Fruit fly (Drosophila melanogaster) whole organism, embryonic: ENCODE results near the gene Ak3.
A peak's percentile ranks its signal among the peaks of the same experiment; 100 is the strongest.

Experiments
- Adf1 ChIP-seq: fragments of 200-800 bp; sonication (Bioruptor generic); IDR thresholded peaks from 2 replicates; pipeline ENCODE4 v1.3.6; 2022; ENCODE audit warnings: missing biosample characterization, missing genetic modification characterization
- CG11696 ChIP-seq: fragments of 200-800 bp; sonication (Bioruptor generic); IDR thresholded peaks from 2 replicates; pipeline ENCODE4 v1.3.6; 2022; ENCODE audit warnings: missing biosample characterization, missing genetic modification characterization
- CG12391 ChIP-seq: fragments of 200-800 bp; sonication (Bioruptor generic); optimal IDR thresholded peaks from 3 replicates; lab custom pipeline; 2018; ENCODE audit warnings: missing biosample characterization, mild to moderate bottlenecking, missing genetic modification characterization, moderate library complexity
- CG12744 ChIP-seq: fragments of 200-800 bp; sonication (Bioruptor generic); optimal IDR thresholded peaks from 2 replicates; lab custom pipeline; 2016; ENCODE audit warnings: missing biosample characterization, missing genetic modification characterization
- CG12942 ChIP-seq: fragments of 200-800 bp; sonication (Bioruptor generic); optimal IDR thresholded peaks from 3 replicates; lab custom pipeline; 2016; ENCODE audit warnings: missing biosample characterization, missing genetic modification characterization
- CG14965 ChIP-seq: fragments of 200-800 bp; sonication (Bioruptor generic); optimal IDR thresholded peaks from 2 replicates; lab custom pipeline; 2016; ENCODE audit warnings: missing biosample characterization, missing genetic modification characterization, borderline replicate concordance
- CG15073 ChIP-seq: fragments of 200-800 bp; sonication (Bioruptor generic); optimal IDR thresholded peaks from 2 replicates; lab custom pipeline; 2016; ENCODE audit warnings: missing biosample characterization, missing genetic modification characterization
- CG17359 ChIP-seq: fragments of 200-800 bp; sonication (Bioruptor generic); optimal IDR thresholded peaks from 3 replicates; lab custom pipeline; 2018; ENCODE audit warnings: missing biosample characterization, mild to moderate bottlenecking, missing genetic modification characterization, moderate library complexity
- CG18262 ChIP-seq: fragments of 200-800 bp; optimal IDR thresholded peaks from 3 replicates; lab custom pipeline; 2019; ENCODE audit warnings: missing biosample characterization, mild to moderate bottlenecking, missing genetic modification characterization, moderate library complexity
- CG18764 ChIP-seq: fragments of 200-800 bp; sonication (Bioruptor generic); optimal IDR thresholded peaks from 3 replicates; lab custom pipeline; 2016; ENCODE audit warnings: missing biosample characterization, missing genetic modification characterization
- CG2712 ChIP-seq: fragments of 200-800 bp; optimal IDR thresholded peaks from 3 replicates; lab custom pipeline; 2019; ENCODE audit warnings: missing biosample characterization, mild to moderate bottlenecking, missing genetic modification characterization, moderate library complexity
- CG3163 ChIP-seq: fragments of 200-800 bp; sonication (Bioruptor generic); optimal IDR thresholded peaks from 3 replicates; lab custom pipeline; 2016; ENCODE audit warnings: missing biosample characterization, missing genetic modification characterization
- CG34422 ChIP-seq: fragments of 200-800 bp; sonication (Bioruptor generic); IDR thresholded peaks from 3 replicates; pipeline ENCODE4 v1.3.6; 2022; ENCODE audit warnings: missing biosample characterization, missing genetic modification characterization
- CG4360 ChIP-seq: fragments of 200-800 bp; sonication (Bioruptor generic); IDR thresholded peaks from 2 replicates; pipeline ENCODE4 v1.3.6; 2022; ENCODE audit warnings: missing biosample characterization, missing genetic modification characterization
- CG4820 ChIP-seq: fragments of 200-800 bp; sonication (Bioruptor generic); optimal IDR thresholded peaks from 3 replicates; lab custom pipeline; 2016; ENCODE audit warnings: missing biosample characterization, missing genetic modification characterization
- CG6854 ChIP-seq: fragments of 200-800 bp; sonication (Bioruptor generic); optimal IDR thresholded peaks from 3 replicates; lab custom pipeline; 2017; ENCODE audit warnings: missing biosample characterization, mild to moderate bottlenecking, missing genetic modification characterization
- CG7372 ChIP-seq: fragments of 200-800 bp; sonication (Bioruptor generic); IDR thresholded peaks from 2 replicates; pipeline ENCODE4 v1.3.6; 2022; ENCODE audit warnings: missing biosample characterization, missing genetic modification characterization
- CG8388 ChIP-seq: fragments of 200-800 bp; sonication (Bioruptor generic); optimal IDR thresholded peaks from 2 replicates; lab custom pipeline; 2019; ENCODE audit warnings: missing biosample characterization, mild to moderate bottlenecking, missing genetic modification characterization, moderate library complexity
- CG9437 ChIP-seq: fragments of 200-800 bp; sonication (Bioruptor generic); optimal IDR thresholded peaks from 2 replicates; lab custom pipeline; 2018; ENCODE audit warnings: missing biosample characterization, mild to moderate bottlenecking, missing genetic modification characterization
- CG9817 ChIP-seq: fragments of 200-800 bp; sonication (Bioruptor generic); optimal IDR thresholded peaks from 2 replicates; lab custom pipeline; 2018; ENCODE audit warnings: missing biosample characterization, mild to moderate bottlenecking, missing genetic modification characterization, moderate library complexity
- CG9932 ChIP-seq: fragments of 200-800 bp; sonication (Bioruptor generic); IDR thresholded peaks from 2 replicates; pipeline ENCODE4 v1.3.6; 2022; ENCODE audit warnings: missing biosample characterization, missing genetic modification characterization
- Camta ChIP-seq: fragments of 200-800 bp; sonication (Bioruptor generic); optimal IDR thresholded peaks from 2 replicates; lab custom pipeline; 2016; ENCODE audit warnings: missing biosample characterization, missing genetic modification characterization
- Dfd ChIP-seq, 2 experiments: fragments of >200 bp; optimal IDR thresholded peaks; 2 replicates each; lab custom pipeline; 2017; ENCODE audit warnings: missing biosample characterization in 2 of 2, missing genetic modification characterization in 2 of 2
- Dip3 ChIP-seq: fragments of 200-800 bp; sonication (Bioruptor generic); optimal IDR thresholded peaks from 3 replicates; lab custom pipeline; 2016; ENCODE audit warnings: missing biosample characterization, missing genetic modification characterization
- Elba2 ChIP-seq: fragments of 200-800 bp; sonication (Bioruptor generic); optimal IDR thresholded peaks from 3 replicates; lab custom pipeline; 2016; ENCODE audit warnings: missing biosample characterization, missing genetic modification characterization
- Fer1 ChIP-seq: fragments of 200-800 bp; sonication (Bioruptor generic); optimal IDR thresholded peaks from 2 replicates; lab custom pipeline; 2017; ENCODE audit warnings: missing biosample characterization, mild to moderate bottlenecking, missing genetic modification characterization
- GATAe ChIP-seq: fragments of 200-800 bp; sonication (Bioruptor generic); conservative IDR thresholded peaks from 2 replicates; pipeline ENCODE4 v1.3.6; 2022; ENCODE audit warnings: missing biosample characterization, missing genetic modification characterization
- Lim3 ChIP-seq: fragments of 200-800 bp; sonication (Bioruptor generic); IDR thresholded peaks from 2 replicates; pipeline ENCODE4 v1.3.6; 2022; ENCODE audit warnings: missing biosample characterization, missing genetic modification characterization
- MTF-1 ChIP-seq: fragments of 200-800 bp; sonication (Bioruptor generic); optimal IDR thresholded peaks from 2 replicates; lab custom pipeline; 2018; ENCODE audit warnings: missing biosample characterization, mild to moderate bottlenecking, missing genetic modification characterization, borderline replicate concordance
- Spps ChIP-seq: fragments of 200-800 bp; sonication (Bioruptor generic); optimal IDR thresholded peaks from 2 replicates; lab custom pipeline; 2018; ENCODE audit warnings: missing biosample characterization, mild to moderate bottlenecking, missing genetic modification characterization
- Ssrp ChIP-seq: fragments of 200-800 bp; sonication (Bioruptor generic); optimal IDR thresholded peaks from 2 replicates; lab custom pipeline; 2018; ENCODE audit warnings: missing biosample characterization, mild to moderate bottlenecking, missing genetic modification characterization, moderate library complexity
- Stat92E ChIP-seq, 3 experiments: fragments of >200 bp in 2 of 3; fragments of 200-800 bp in 1 of 3; sonication (Bioruptor generic) in 1 of 3; optimal IDR thresholded peaks; 2 replicates each; lab custom pipeline; 2017 to 2019; ENCODE audit warnings: missing biosample characterization in 3 of 3, missing genetic modification characterization in 3 of 3, mild to moderate bottlenecking in 1 of 3, moderate library complexity in 1 of 3
- Xrp1 ChIP-seq: fragments of 200-800 bp; sonication (Bioruptor generic); IDR thresholded peaks from 2 replicates; pipeline ENCODE4 v1.3.6; 2022; ENCODE audit warnings: missing biosample characterization, missing genetic modification characterization
- al ChIP-seq: fragments of 200-800 bp; sonication (Bioruptor generic); IDR thresholded peaks from 2 replicates; pipeline ENCODE4 v1.3.6; 2022; ENCODE audit warnings: missing biosample characterization, missing genetic modification characterization
- cato ChIP-seq: fragments of 200-800 bp; sonication (Bioruptor generic); optimal IDR thresholded peaks from 2 replicates; lab custom pipeline; 2016; ENCODE audit warnings: missing biosample characterization, missing genetic modification characterization, borderline replicate concordance
- dimm ChIP-seq: fragments of 200-800 bp; sonication (Bioruptor generic); IDR thresholded peaks from 2 replicates; pipeline ENCODE4 v1.3.6; 2022; ENCODE audit warnings: missing biosample characterization, missing genetic modification characterization
- exex ChIP-seq: fragments of 200-800 bp; sonication (Bioruptor generic); optimal IDR thresholded peaks from 4 replicates; lab custom pipeline; 2018; ENCODE audit warnings: missing biosample characterization, mild to moderate bottlenecking, missing genetic modification characterization, moderate library complexity
- ftz-f1 ChIP-seq: fragments of 200-800 bp; sonication (Bioruptor generic); optimal IDR thresholded peaks from 2 replicates; lab custom pipeline; 2016; ENCODE audit warnings: missing biosample characterization, missing genetic modification characterization
- hkb ChIP-seq, 2 experiments: fragments of 200-800 bp in 1 of 2; fragments of >200 bp in 1 of 2; sonication (Bioruptor generic) in 1 of 2; IDR thresholded peaks in 1 of 2; optimal IDR thresholded peaks in 1 of 2; 2 replicates each; pipeline versions ENCODE4 v1.3.6 to Lab custom; 2017 to 2022; ENCODE audit warnings: missing biosample characterization in 1 of 2, missing genetic modification characterization in 1 of 2
- nerfin-2 ChIP-seq: fragments of 200-800 bp; sonication (Bioruptor generic); IDR thresholded peaks from 2 replicates; pipeline ENCODE4 v1.3.6; 2022; ENCODE audit warnings: missing biosample characterization, missing genetic modification characterization; ENCODE audit not compliant: partially characterized antibody
- pb ChIP-seq: fragments of 200-800 bp; sonication (Bioruptor generic); optimal IDR thresholded peaks from 3 replicates; lab custom pipeline; 2016; ENCODE audit warnings: missing biosample characterization, missing genetic modification characterization
- ranshi ChIP-seq: fragments of 200-800 bp; sonication (Bioruptor generic); IDR thresholded peaks from 2 replicates; pipeline ENCODE4 v1.3.6; 2022; ENCODE audit warnings: missing biosample characterization, missing genetic modification characterization
- rib ChIP-seq: fragments of 200-800 bp; sonication (Bioruptor generic); IDR thresholded peaks from 2 replicates; pipeline ENCODE4 v1.3.6; 2022; ENCODE audit warnings: missing biosample characterization, missing genetic modification characterization
- scrt ChIP-seq: fragments of 200-800 bp; sonication (Bioruptor generic); optimal IDR thresholded peaks from 2 replicates; lab custom pipeline; 2018; ENCODE audit warnings: missing biosample characterization, mild to moderate bottlenecking, missing genetic modification characterization, moderate library complexity
- slp2 ChIP-seq: fragments of 200-800 bp; sonication (Bioruptor generic); optimal IDR thresholded peaks from 2 replicates; lab custom pipeline; 2016; ENCODE audit warnings: missing biosample characterization, missing genetic modification characterization
- sob ChIP-seq: fragments of 200-800 bp; sonication (Bioruptor generic); IDR thresholded peaks from 2 replicates; pipeline ENCODE4 v1.3.6; 2022; ENCODE audit warnings: missing biosample characterization, missing genetic modification characterization
- tgo ChIP-seq: fragments of 200-800 bp; sonication (Bioruptor generic); IDR thresholded peaks from 3 replicates; pipeline ENCODE4 v1.3.6; 2022; ENCODE audit warnings: missing biosample characterization, missing genetic modification characterization
- tup ChIP-seq: fragments of 200-800 bp; sonication (Bioruptor generic); optimal IDR thresholded peaks from 2 replicates; lab custom pipeline; 2016; ENCODE audit warnings: missing biosample characterization, mild to moderate bottlenecking, missing genetic modification characterization, moderate library complexity
- usp ChIP-seq: fragments of >200 bp; optimal IDR thresholded peaks from 2 replicates; lab custom pipeline; 2017; ENCODE audit warnings: missing biosample characterization, missing genetic modification characterization
- yki ChIP-seq: fragments of >200 bp; optimal IDR thresholded peaks from 3 replicates; lab custom pipeline; 2018
- zfh1 ChIP-seq: fragments of 200-800 bp; sonication (Bioruptor generic); IDR thresholded peaks from 3 replicates; pipeline ENCODE4 v1.3.6; 2022; ENCODE audit warnings: missing biosample characterization, missing genetic modification characterization

The Ak3 gene

dm6 chr3R:10868427-10868962 is 20.9 kb downstream of the Ak3 start, which contains the start of the genes SelR and Tsp86D (continued):
- TF ChIP-seq CG9932 (GFP tag; lab: Robert Waterston, UW) = no peak
- no peak for TF ChIP-seq CG14965 (GFP tag; lab: Kevin White, UChicago)
- peak; percentile 33 for TF ChIP-seq CG12391 (tag; lab: Kevin White, UChicago)
- no peak for TF ChIP-seq pb (GFP tag; lab: Kevin White, UChicago)
- no peak for TF ChIP-seq rib
- TF ChIP-seq CG9817 (tag; lab: Kevin White, UChicago) = no peak
- TF ChIP-seq tup (GFP tag; lab: Kevin White, UChicago) = no peak
- 0 out of 2 replicates have a peak, but pooled peaks have one; percentile 29 for TF ChIP-seq CG11696
- peak; percentile 68 for TF ChIP-seq Elba2
- no peak for TF ChIP-seq CG4360 (GFP tag; lab: Robert Waterston, UW)
- TF ChIP-seq Lim3 (GFP tag; lab: Robert Waterston, UW) = no peak
- peak; percentile 61 for TF ChIP-seq hkb (optimal IDR thresholded peaks at IDR 0.05; lab: Kevin White, UChicago)
- no peak for TF ChIP-seq hkb (GFP tag; IDR thresholded peaks at IDR 0.05; lab: Robert Waterston, UW)
- peak; percentile 45 for TF ChIP-seq scrt
- no peak for TF ChIP-seq Dip3 (GFP tag; lab: Kevin White, UChicago)
- TF ChIP-seq exex (tag; lab: Kevin White, UChicago) = peak; percentile 72
- TF ChIP-seq MTF-1 = peak; percentile 55
- no peak for TF ChIP-seq CG12942
- TF ChIP-seq ftz-f1 (GFP tag; lab: Kevin White, UChicago) = peak; percentile 87
- TF ChIP-seq cato (GFP tag; lab: Kevin White, UChicago) = no peak
- TF ChIP-seq nerfin-2 (GFP tag; lab: Robert Waterston, UW) = no peak
- no peak for TF ChIP-seq CG3163 (GFP tag; lab: Kevin White, UChicago)
- TF ChIP-seq dimm (GFP tag; lab: Robert Waterston, UW) = no peak
- TF ChIP-seq CG18262 (tag; lab: Kevin White, UChicago) = peak; percentile 16
- no peak for TF ChIP-seq Dfd (GFP tag; optimal IDR thresholded peaks at IDR 0.05; lab: Kevin White, UChicago)
- TF ChIP-seq CG15073 (GFP tag; lab: Kevin White, UChicago) = no peak
- no peak for TF ChIP-seq CG7372 (GFP tag; lab: Robert Waterston, UW)
- no peak for TF ChIP-seq al
- TF ChIP-seq Spps (tag; lab: Kevin White, UChicago) = no peak
- no peak for TF ChIP-seq zfh1
- no peak for TF ChIP-seq usp (GFP tag; lab: Kevin White, UChicago)
- TF ChIP-seq sob (GFP tag; lab: Robert Waterston, UW) = peak; percentile 41; the same call in 1 of the 2 replicates
- peak; percentile 70; the same call in 1 of the 3 replicates for TF ChIP-seq CG34422 (GFP tag; lab: Robert Waterston, UW)
- peak in 1 of 3 experiments; percentile 60 for TF ChIP-seq Stat92E (GFP tag; optimal IDR thresholded peaks at IDR 0.05; lab: Kevin White, UChicago)
- TF ChIP-seq ranshi = no peak
- TF ChIP-seq Adf1 (GFP tag; lab: Robert Waterston, UW) = peak; percentile 26; the same call in 1 of the 2 replicates
- TF ChIP-seq GATAe (GFP tag; lab: Robert Waterston, UW) = no peak; the same call in 1 of the 2 replicates
- no peak for TF ChIP-seq CG18764 (GFP tag; lab: Kevin White, UChicago)
- TF ChIP-seq Ssrp (tag; lab: Kevin White, UChicago) = no peak
- TF ChIP-seq CG12744 (GFP tag; lab: Kevin White, UChicago) = peak; percentile 35
- no peak for TF ChIP-seq slp2 (GFP tag; lab: Kevin White, UChicago)
- TF ChIP-seq Fer1 (GFP tag; lab: Kevin White, UChicago) = peak; percentile 74
- TF ChIP-seq CG4820 (GFP tag; lab: Kevin White, UChicago) = no peak
- TF ChIP-seq Camta = no peak
- TF ChIP-seq yki (lab: Kevin White, UChicago) = no peak
- TF ChIP-seq CG6854 (GFP tag; lab: Kevin White, UChicago) = peak; percentile 42
- TF ChIP-seq CG9437 (GFP tag; lab: Kevin White, UChicago) = peak; percentile 8
- TF ChIP-seq Xrp1 (GFP tag; lab: Robert Waterston, UW) = no peak
- peak; percentile 58 for TF ChIP-seq CG2712 (tag; lab: Kevin White, UChicago)
- peak; percentile 16 for TF ChIP-seq CG17359
- no peak for TF ChIP-seq CG8388
- TF ChIP-seq tgo (GFP tag; lab: Robert Waterston, UW) = no peak
